Worm (Caenorhabditis elegans) whole organism, L1 larva: ENCODE results near the gene rpn-12.

Experiments used
- C04F5.9 ChIP-seq: sonication (generic microtip); optimal IDR thresholded peaks from 2 replicates; lab custom pipeline; 2016; ENCODE audit warnings: missing genetic modification characterization, missing compliant biosample characterization
- C34B4.2 ChIP-seq: sonication (generic microtip); optimal IDR thresholded peaks from 2 replicates; lab custom pipeline; 2017; ENCODE audit warnings: mild to moderate bottlenecking, missing genetic modification characterization, missing compliant biosample characterization
- Y116A8C.19 ChIP-seq: sonication (generic microtip); optimal IDR thresholded peaks from 2 replicates; lab custom pipeline; 2016; ENCODE audit warnings: missing compliant biosample characterization, missing genetic modification characterization, borderline replicate concordance
- aha-1 ChIP-seq: fragments of 150-350 bp; optimal IDR thresholded peaks from 2 replicates; lab custom pipeline; 2014; ENCODE audit warnings: missing biosample characterization, missing genetic modification characterization
- aly-2 ChIP-seq: fragments of 150-350 bp; optimal IDR thresholded peaks from 2 replicates; lab custom pipeline; 2014; ENCODE audit warnings: missing biosample characterization, missing genetic modification characterization
- blmp-1 ChIP-seq: fragments of 150-350 bp; optimal IDR thresholded peaks from 2 replicates; lab custom pipeline; 2014; ENCODE audit warnings: missing biosample characterization, missing genetic modification characterization
- ceh-63 ChIP-seq: fragments of 200-800 bp; sonication (Bioruptor generic); optimal IDR thresholded peaks from 2 replicates; lab custom pipeline; 2018; ENCODE audit warnings: mild to moderate bottlenecking, missing genetic modification characterization, missing compliant biosample characterization
- ceh-82 ChIP-seq, 3 experiments: fragments of 150-350 bp in 1 of 3; sonication (generic microtip) in 2 of 3; optimal IDR thresholded peaks; 2 replicates each; lab custom pipeline; 2014 to 2017; ENCODE audit warnings: missing biosample characterization in 3 of 3, missing genetic modification characterization in 3 of 3
- dpl-1 ChIP-seq, 3 experiments: fragments of 150-350 bp in 2 of 3; sonication (generic microtip) in 1 of 3; optimal IDR thresholded peaks; 2 replicates each; lab custom pipeline; 2014 to 2017; ENCODE audit warnings: missing biosample characterization in 3 of 3, missing genetic modification characterization in 3 of 3, missing genetic modification reagents in 3 of 3
- dsc-1 ChIP-seq: sonication (generic microtip); optimal IDR thresholded peaks from 2 replicates; lab custom pipeline; 2016; ENCODE audit warnings: mild to moderate bottlenecking, missing genetic modification characterization, missing compliant biosample characterization
- efl-1 ChIP-seq, 4 experiments: fragments of 150-350 bp; optimal IDR thresholded peaks in 3 of 4; peaks in 1 of 4; 1 replicate in 1 of 4; 2 replicates in 3 of 4; lab custom pipeline; 2014; ENCODE audit warnings: missing biosample characterization in 2 of 4, missing genetic modification characterization in 2 of 4, missing genetic modification reagents in 2 of 4
- efl-3 ChIP-seq: fragments of 200-800 bp; sonication (Bioruptor generic); optimal IDR thresholded peaks from 2 replicates; lab custom pipeline; 2018; ENCODE audit warnings: mild to moderate bottlenecking, missing genetic modification characterization, missing compliant biosample characterization
- egl-13 ChIP-seq: sonication (generic microtip); optimal IDR thresholded peaks from 2 replicates; lab custom pipeline; 2016; ENCODE audit warnings: missing genotype, missing genetic modification reagents, missing genetic modification characterization, missing compliant biosample characterization
- egl-27 ChIP-seq, 2 experiments: fragments of 150-350 bp in 1 of 2; sonication (generic microtip); optimal IDR thresholded peaks; 3 replicates each; lab custom pipeline; 2017 to 2018; ENCODE audit warnings: missing biosample characterization in 2 of 2, missing genetic modification characterization in 2 of 2, missing genetic modification reagents in 2 of 2
- elt-2 ChIP-seq: sonication (generic microtip); optimal IDR thresholded peaks from 2 replicates; lab custom pipeline; 2016; ENCODE audit warnings: missing genetic modification characterization, mild to moderate bottlenecking, inconsistent platforms, missing compliant biosample characterization, missing genetic modification reagents
- fkh-4 ChIP-seq: sonication (generic microtip); optimal IDR thresholded peaks from 2 replicates; lab custom pipeline; 2016; ENCODE audit warnings: missing compliant biosample characterization, missing genetic modification characterization, borderline replicate concordance
- fos-1 ChIP-seq: fragments of 150-350 bp; optimal IDR thresholded peaks from 2 replicates; lab custom pipeline; 2014; ENCODE audit warnings: missing biosample characterization, missing genetic modification characterization
- hlh-17 ChIP-seq: fragments of 200-800 bp; sonication (Bioruptor generic); optimal IDR thresholded peaks from 2 replicates; lab custom pipeline; 2018; ENCODE audit warnings: missing genetic modification characterization, mild to moderate bottlenecking, missing compliant biosample characterization, moderate library complexity, borderline replicate concordance
- hlh-4 ChIP-seq: sonication (generic microtip); optimal IDR thresholded peaks from 2 replicates; lab custom pipeline; 2016; ENCODE audit warnings: mild to moderate bottlenecking, missing genetic modification characterization, missing compliant biosample characterization
- hpl-2 ChIP-seq: fragments of 150-350 bp; optimal IDR thresholded peaks from 2 replicates; lab custom pipeline; 2014; ENCODE audit warnings: missing biosample characterization, missing genetic modification reagents, missing genetic modification characterization
- jun-1 ChIP-seq: fragments of 150-350 bp; optimal IDR thresholded peaks from 2 replicates; lab custom pipeline; 2014; ENCODE audit warnings: missing biosample characterization, missing genetic modification reagents, missing genetic modification characterization
- lin-13 ChIP-seq: fragments of 150-350 bp; optimal IDR thresholded peaks from 2 replicates; lab custom pipeline; 2014; ENCODE audit warnings: missing biosample characterization, missing genetic modification reagents, missing genetic modification characterization
- lin-14 ChIP-seq: fragments of 200-800 bp; sonication (Bioruptor generic); optimal IDR thresholded peaks from 2 replicates; lab custom pipeline; 2018; ENCODE audit warnings: mild to moderate bottlenecking, missing genetic modification characterization, moderate library complexity, missing compliant biosample characterization
- lin-39 ChIP-seq: fragments of 150-350 bp; optimal IDR thresholded peaks from 2 replicates; lab custom pipeline; 2014; ENCODE audit warnings: missing biosample characterization, missing genetic modification reagents, missing genetic modification characterization
- lir-3 ChIP-seq: sonication (generic microtip); optimal IDR thresholded peaks from 2 replicates; lab custom pipeline; 2016; ENCODE audit warnings: mild to moderate bottlenecking, missing genetic modification characterization, moderate library complexity, missing compliant biosample characterization; ENCODE audit not compliant: poor library complexity
- lsy-2 ChIP-seq, 2 experiments: fragments of 150-350 bp; optimal IDR thresholded peaks; 2 replicates each; lab custom pipeline; 2014; ENCODE audit warnings: missing biosample characterization in 2 of 2, missing genetic modification characterization in 2 of 2
- mab-9 ChIP-seq: fragments of 200-800 bp; sonication (Bioruptor generic); IDR thresholded peaks from 2 replicates; pipeline ENCODE4 v1.3.6; 2022; ENCODE audit warnings: missing genetic modification reagents, missing genetic modification characterization, missing compliant biosample characterization
- nhr-11 ChIP-seq: fragments of 150-350 bp; optimal IDR thresholded peaks from 2 replicates; lab custom pipeline; 2014; ENCODE audit warnings: missing biosample characterization, missing genetic modification characterization
- nhr-20 ChIP-seq: sonication (generic microtip); optimal IDR thresholded peaks from 2 replicates; lab custom pipeline; 2016; ENCODE audit warnings: mild to moderate bottlenecking, missing genetic modification characterization, missing compliant biosample characterization
- nhr-28 ChIP-seq: fragments of 150-350 bp; optimal IDR thresholded peaks from 2 replicates; lab custom pipeline; 2014; ENCODE audit warnings: missing biosample characterization, missing genetic modification characterization
- nhr-47 ChIP-seq: sonication (generic microtip); optimal IDR thresholded peaks from 2 replicates; lab custom pipeline; 2016; ENCODE audit warnings: mild to moderate bottlenecking, missing genetic modification characterization, moderate library complexity, missing compliant biosample characterization
- nhr-71 ChIP-seq: sonication (generic microtip); optimal IDR thresholded peaks from 2 replicates; lab custom pipeline; 2016; ENCODE audit warnings: mild to moderate bottlenecking, missing genetic modification characterization, moderate library complexity, missing compliant biosample characterization
- nhr-76 ChIP-seq: sonication (generic microtip); optimal IDR thresholded peaks from 2 replicates; lab custom pipeline; 2017; ENCODE audit warnings: missing biosample characterization, missing genetic modification characterization
- nhr-77 ChIP-seq: fragments of 150-350 bp; optimal IDR thresholded peaks from 2 replicates; lab custom pipeline; 2014; ENCODE audit warnings: missing biosample characterization, missing genetic modification characterization
- pag-3 ChIP-seq: sonication (generic microtip); optimal IDR thresholded peaks from 2 replicates; lab custom pipeline; 2017; ENCODE audit warnings: missing genetic modification characterization, mild to moderate bottlenecking, missing compliant biosample characterization, antibody characterized with exemption, borderline replicate concordance; ENCODE audit not compliant: insufficient read depth
- pax-3 ChIP-seq: fragments of 200-800 bp; sonication (Bioruptor generic); optimal IDR thresholded peaks from 2 replicates; lab custom pipeline; 2018; ENCODE audit warnings: mild to moderate bottlenecking, missing genetic modification characterization, moderate library complexity, missing compliant biosample characterization
- pqm-1 ChIP-seq: sonication (generic microtip); optimal IDR thresholded peaks from 3 replicates; lab custom pipeline; 2017; ENCODE audit warnings: missing biosample characterization, missing genetic modification characterization
- rnt-1 ChIP-seq: sonication (generic microtip); optimal IDR thresholded peaks from 2 replicates; lab custom pipeline; 2016; ENCODE audit warnings: mild to moderate bottlenecking, missing genetic modification characterization, moderate library complexity, missing compliant biosample characterization
- skn-1 ChIP-seq: fragments of 150-350 bp; optimal IDR thresholded peaks from 2 replicates; lab custom pipeline; 2014; ENCODE audit warnings: missing biosample characterization, missing genetic modification characterization
- sox-4 ChIP-seq: sonication (generic microtip); optimal IDR thresholded peaks from 2 replicates; lab custom pipeline; 2016; ENCODE audit warnings: missing genetic modification characterization, missing compliant biosample characterization
- swsn-7 ChIP-seq: sonication (generic microtip); optimal IDR thresholded peaks from 2 replicates; lab custom pipeline; 2016; ENCODE audit warnings: missing genetic modification characterization, missing compliant biosample characterization
- tbx-2 ChIP-seq: sonication (generic microtip); optimal IDR thresholded peaks from 2 replicates; lab custom pipeline; 2016; ENCODE audit warnings: missing genetic modification characterization, missing compliant biosample characterization
- tlp-1 ChIP-seq: fragments of 150-350 bp; optimal IDR thresholded peaks from 2 replicates; lab custom pipeline; 2014; ENCODE audit warnings: missing biosample characterization, missing genetic modification characterization
- unc-130 ChIP-seq: fragments of 150-350 bp; optimal IDR thresholded peaks from 2 replicates; lab custom pipeline; 2017; ENCODE audit warnings: missing biosample characterization, missing genetic modification characterization, inconsistent platforms
- unc-98 ChIP-seq: fragments of 200-800 bp; sonication (Bioruptor generic); IDR thresholded peaks from 2 replicates; pipeline ENCODE4 v1.3.6; 2022; ENCODE audit warnings: missing genetic modification characterization, missing compliant biosample characterization
- ztf-4 ChIP-seq: fragments of 150-350 bp; optimal IDR thresholded peaks from 2 replicates; lab custom pipeline; 2014; ENCODE audit warnings: missing biosample characterization, missing genetic modification characterization

Gene rpn-12

ce11 chrII:11632689-11633088 lies 20.2 kb upstream of the rpn-12 start (continued):
- TF ChIP-seq nhr-20 (peak; percentile 49), skn-1 (tag; lab: Kevin White, UChicago) (peak; percentile 44), rnt-1 (peak; percentile 49), egl-27 (tag; optimal IDR thresholded peaks at IDR 0.05; lab: Kevin White, UChicago) (peak; percentile 4 to 10), dsc-1 (tag; lab: Kevin White, UChicago) (peak; percentile 13), unc-98 (GFP tag; lab: Robert Waterston, UW) (no peak)

ce11 chrII:11633509-11633908 lies 19.4 kb upstream of the rpn-12 start, which contains the start of gene din-1:
din-1 (minus strand) TSS chrII:11633609.
- TF ChIP-seq rnt-1 (no peak), ceh-63 (GFP tag; lab: Kevin White, UChicago) (no peak), dsc-1 (tag; lab: Kevin White, UChicago) (no peak), nhr-71 (tag; lab: Kevin White, UChicago) (no peak), aha-1 (tag; lab: Kevin White, UChicago) (no peak), unc-98 (GFP tag; lab: Robert Waterston, UW) (no peak), swsn-7 (tag; lab: Kevin White, UChicago) (no peak), pqm-1 (tag; lab: Kevin White, UChicago) (no peak), mab-9 (GFP tag; lab: Robert Waterston, UW) (no peak), elt-2 (tag; lab: Kevin White, UChicago) (no peak), egl-13 (tag; lab: Kevin White, UChicago) (no peak), nhr-77 (tag; lab: Kevin White, UChicago) (no peak), pag-3 (tag; lab: Kevin White, UChicago) (no peak), aly-2 (tag; lab: Kevin White, UChicago) (no peak), nhr-47 (tag; lab: Kevin White, UChicago) (no peak), hlh-4 (tag; lab: Kevin White, UChicago) (no peak), efl-1 (optimal IDR thresholded peaks at IDR 0.05; lab: Kevin White, UChicago) (no peak), efl-1 (GFP tag; optimal IDR thresholded peaks at IDR 0.05 in 1 of 2; lab: Kevin White, UChicago) (no peak)

ce11 chrII:11634057-11634676 lies 18.8 kb upstream of the rpn-12 start:
- peak; percentile 66 for TF ChIP-seq dsc-1 (tag; lab: Kevin White, UChicago)
- TF ChIP-seq tbx-2 (tag; lab: Kevin White, UChicago): peak; percentile 89
- TF ChIP-seq efl-3: peak; percentile 23
- TF ChIP-seq nhr-11: peak; percentile 58
- TF ChIP-seq fkh-4: no peak
- no peak for TF ChIP-seq tlp-1 (tag; lab: Kevin White, UChicago)
- TF ChIP-seq dpl-1 (GFP tag; optimal IDR thresholded peaks at IDR 0.05; lab: Kevin White, UChicago): peak; percentile 44 to 58 (median 51)
- peak; percentile 73 for TF ChIP-seq rnt-1
- peak; percentile 98 for TF ChIP-seq lin-14 (GFP tag; lab: Kevin White, UChicago)
- no peak for TF ChIP-seq nhr-28 (tag; lab: Kevin White, UChicago)
- peak; percentile 88 for TF ChIP-seq ztf-4 (tag; lab: Kevin White, UChicago)
- peak; percentile 71 to 86 for TF ChIP-seq lsy-2 (tag; optimal IDR thresholded peaks at IDR 0.05; lab: Kevin White, UChicago)
- peak; percentile 68 for TF ChIP-seq pax-3 (tag; lab: Kevin White, UChicago)
- TF ChIP-seq unc-130 (tag; lab: Kevin White, UChicago): peak; percentile 88
- TF ChIP-seq hlh-17 (GFP tag; lab: Kevin White, UChicago): no peak
- TF ChIP-seq lin-13 (GFP tag; lab: Kevin White, UChicago): peak; percentile 82
- peak; percentile 80 for TF ChIP-seq fos-1 (tag; lab: Kevin White, UChicago)
- no peak for TF ChIP-seq C04F5.9 (tag; lab: Kevin White, UChicago)
- TF ChIP-seq nhr-47 (tag; lab: Kevin White, UChicago): peak; percentile 87
- peak; percentile 67 for TF ChIP-seq blmp-1
- no peak for TF ChIP-seq C34B4.2 (tag; lab: Kevin White, UChicago)
- TF ChIP-seq nhr-71 (tag; lab: Kevin White, UChicago): peak; percentile 95
- TF ChIP-seq lin-39 (tag; lab: Kevin White, UChicago): no peak
- peak; percentile 70 for TF ChIP-seq lir-3
- no peak for TF ChIP-seq Y116A8C.19 (tag; lab: Kevin White, UChicago)
- no peak for TF ChIP-seq sox-4
- peak; percentile 67 to 85 (median 73) for TF ChIP-seq ceh-82 (tag; optimal IDR thresholded peaks at IDR 0.05; lab: Kevin White, UChicago)
- no peak for TF ChIP-seq hpl-2 (GFP tag; lab: Kevin White, UChicago)
- no peak for TF ChIP-seq nhr-76 (tag; lab: Kevin White, UChicago)
- no peak for TF ChIP-seq pqm-1 (tag; lab: Kevin White, UChicago)
- peak; percentile 92 for TF ChIP-seq jun-1
- peak; percentile 89 for TF ChIP-seq swsn-7 (tag; lab: Kevin White, UChicago)
